Worm (Caenorhabditis elegans) whole organism, L1 larva: ENCODE data around the gene C34E10.12.

Experiments
- aly-2 ChIP-seq: fragments of 150-350 bp; optimal IDR thresholded peaks from 2 replicates; lab custom pipeline; 2014; ENCODE audit warnings: missing biosample characterization, missing genetic modification characterization
- ama-1 ChIP-seq: fragments of 150-350 bp; optimal IDR thresholded peaks from 2 replicates; lab custom pipeline; 2014
- dsc-1 ChIP-seq: sonication (generic microtip); optimal IDR thresholded peaks from 2 replicates; lab custom pipeline; 2016; ENCODE audit warnings: mild to moderate bottlenecking, missing genetic modification characterization, missing compliant biosample characterization
- efl-3 ChIP-seq: fragments of 200-800 bp; sonication (Bioruptor generic); optimal IDR thresholded peaks from 2 replicates; lab custom pipeline; 2018; ENCODE audit warnings: mild to moderate bottlenecking, missing genetic modification characterization, missing compliant biosample characterization
- egl-27 ChIP-seq, 2 experiments: fragments of 150-350 bp in 1 of 2; sonication (generic microtip); optimal IDR thresholded peaks; 3 replicates each; lab custom pipeline; 2017 to 2018; ENCODE audit warnings: missing biosample characterization in 2 of 2, missing genetic modification characterization in 2 of 2, missing genetic modification reagents in 2 of 2
- jun-1 ChIP-seq: fragments of 150-350 bp; optimal IDR thresholded peaks from 2 replicates; lab custom pipeline; 2014; ENCODE audit warnings: missing biosample characterization, missing genetic modification reagents, missing genetic modification characterization
- lir-3 ChIP-seq: sonication (generic microtip); optimal IDR thresholded peaks from 2 replicates; lab custom pipeline; 2016; ENCODE audit warnings: mild to moderate bottlenecking, missing genetic modification characterization, moderate library complexity, missing compliant biosample characterization; ENCODE audit not compliant: poor library complexity
- mep-1 ChIP-seq: fragments of 150-350 bp; optimal IDR thresholded peaks from 2 replicates; lab custom pipeline; 2014; ENCODE audit warnings: missing biosample characterization, missing genetic modification characterization
- nhr-28 ChIP-seq: fragments of 150-350 bp; optimal IDR thresholded peaks from 2 replicates; lab custom pipeline; 2014; ENCODE audit warnings: missing biosample characterization, missing genetic modification characterization
- nhr-85 ChIP-seq: sonication (generic microtip); peaks from one replicate; lab custom pipeline; 2016; ENCODE audit warnings: missing genetic modification characterization, inconsistent platforms, missing compliant biosample characterization
- pqm-1 ChIP-seq: sonication (generic microtip); optimal IDR thresholded peaks from 3 replicates; lab custom pipeline; 2017; ENCODE audit warnings: missing biosample characterization, missing genetic modification characterization
- snpc-4 ChIP-seq: fragments of 150-350 bp; optimal IDR thresholded peaks from 2 replicates; lab custom pipeline; 2014; ENCODE audit warnings: missing biosample characterization, missing genetic modification characterization
- unc-86 ChIP-seq: sonication (generic microtip); optimal IDR thresholded peaks from 2 replicates; lab custom pipeline; 2016; ENCODE audit warnings: missing genetic modification characterization, missing compliant biosample characterization

- TF ChIP-seq mep-1 (no peak), aly-2 (no peak), jun-1 (tag; lab: Kevin White, UChicago) (no peak), pqm-1 (tag; lab: Kevin White, UChicago) (no peak), unc-86 (tag; lab: Kevin White, UChicago) (no peak), ama-1 (lab: Kevin White, UChicago) (no peak), lir-3 (tag; lab: Kevin White, UChicago) (no peak), nhr-28 (no peak), efl-3 (no peak), egl-27 (tag; optimal IDR thresholded peaks at IDR 0.05; lab: Kevin White, UChicago) (no peak), nhr-85 (no peak), dsc-1 (tag; lab: Kevin White, UChicago) (no peak), snpc-4 (tag; lab: Kevin White, UChicago) (no peak)
Measured at ce11 chrIII:5234312-5234711, 6.6 kb upstream of the C34E10.12 start, which contains the start of gene mrps-26.
